Worm (Caenorhabditis elegans): Measurements from ENCODE around the gene F53F8.6.

Gene F53F8.6

ce11 chrV:20722447-20722846 lies 18.4 kb downstream of the F53F8.6 start:
- TF ChIP-seq attf-4 (tag; optimal IDR thresholded peaks at IDR 0.05) (no peak), aha-1 (tag) (peak; percentile 82), hlh-30 (tag; optimal IDR thresholded peaks at IDR 0.05; ENCODE audit: insufficient read depth) (no peak), unc-62 (GFP tag; optimal IDR thresholded peaks at IDR 0.05 in 1 of 2) (peak in 1 of 2 experiments; percentile 73), unc-62 (tag; optimal IDR thresholded peaks at IDR 0.05) (no peak)

- TF ChIP-seq aha-1 (tag), result peak; percentile 92
- no peak for TF ChIP-seq hlh-11 (tag; optimal IDR thresholded peaks at IDR 0.05)
- TF ChIP-seq daf-19 (GFP tag; conservative IDR thresholded peaks at IDR 0.05), result no peak
- TF ChIP-seq madf-9 (GFP tag; conservative IDR thresholded peaks at IDR 0.05), result no peak
- TF ChIP-seq F26F4.8 (GFP tag; conservative IDR thresholded peaks at IDR 0.05), result no peak
- no peak for TF ChIP-seq F44E2.7 (GFP tag; IDR thresholded peaks at IDR 0.05)
Observed at ce11 chrV:20727458-20727857, 23.4 kb downstream of the F53F8.6 start.

- TF ChIP-seq lin-15B (tag; optimal IDR thresholded peaks at IDR 0.05), result no peak
- no peak for TF ChIP-seq F49E8.2 (tag; optimal IDR thresholded peaks at IDR 0.05; ENCODE audit: borderline replicate concordance)
- no peak for TF ChIP-seq Y48G9A.11 (GFP tag; IDR thresholded peaks at IDR 0.05)
- TF ChIP-seq pqm-1 (tag; optimal IDR thresholded peaks at IDR 0.05), result peak; percentile 81
- peak; percentile 84 for TF ChIP-seq nhr-28 (tag; optimal IDR thresholded peaks at IDR 0.05)
- TF ChIP-seq dmd-8 (GFP tag; IDR thresholded peaks at IDR 0.05), result no peak
- peak; percentile 95 for TF ChIP-seq hlh-11 (tag; optimal IDR thresholded peaks at IDR 0.05)
- no peak for TF ChIP-seq F10B5.3 (tag; optimal IDR thresholded peaks at IDR 0.05)
- no peak for TF ChIP-seq ama-1 (optimal IDR thresholded peaks at IDR 0.05)
- TF ChIP-seq php-3 (GFP tag; IDR thresholded peaks at IDR 0.05), result peak; percentile 72
- no peak for TF ChIP-seq lir-3 (tag; optimal IDR thresholded peaks at IDR 0.05)
- TF ChIP-seq Y105C5A.15 (GFP tag; IDR thresholded peaks at IDR 0.05), result no peak
- TF ChIP-seq T20F7.1 (GFP tag; optimal IDR thresholded peaks at IDR 0.05), result no peak
- TF ChIP-seq F37D6.2 (tag; optimal IDR thresholded peaks at IDR 0.05), result no peak
- peak; percentile 85 for TF ChIP-seq fkh-10 (GFP tag; optimal IDR thresholded peaks at IDR 0.05)
- TF ChIP-seq D1046.2 (GFP tag; IDR thresholded peaks at IDR 0.05), result no peak
- peak; percentile 12 for TF ChIP-seq nhr-10 (tag; optimal IDR thresholded peaks at IDR 0.05)
- peak; percentile 96 for TF ChIP-seq dve-1 (tag; optimal IDR thresholded peaks at IDR 0.05; ENCODE audit: insufficient read depth)
- no peak for TF ChIP-seq egl-27 (tag; optimal IDR thresholded peaks at IDR 0.05)
- TF ChIP-seq unc-130 (GFP tag; optimal IDR thresholded peaks at IDR 0.05), result no peak
- peak; percentile 3 for TF ChIP-seq duxl-1 (tag; optimal IDR thresholded peaks at IDR 0.05; ENCODE audit: poor library complexity)
- no peak for TF ChIP-seq Y75B8A.6 (GFP tag; IDR thresholded peaks at IDR 0.05)
- TF ChIP-seq jun-1 (tag; optimal IDR thresholded peaks at IDR 0.05), result peak; percentile 50
- no peak for TF ChIP-seq dmd-9 (GFP tag; IDR thresholded peaks at IDR 0.05)
- TF ChIP-seq daf-8 (GFP tag; IDR thresholded peaks at IDR 0.05), result no peak
- peak; percentile 94 for TF ChIP-seq nhr-48 (tag; optimal IDR thresholded peaks at IDR 0.05)
- TF ChIP-seq cey-2 (tag; optimal IDR thresholded peaks at IDR 0.05; ENCODE audit: borderline replicate concordance, insufficient read depth), result no peak
- TF ChIP-seq egl-43 (GFP tag; IDR thresholded peaks at IDR 0.05), result 0 out of 2 replicates have a peak, but pooled peaks have one; percentile 26
- TF ChIP-seq hif-1 (tag; optimal IDR thresholded peaks at IDR 0.05), result peak in 1 of 2 experiments; percentile 48
- TF ChIP-seq ztf-7 (tag; optimal IDR thresholded peaks at IDR 0.05), result no peak
- peak in 1 of 2 experiments; percentile 84 for TF ChIP-seq unc-62 (GFP tag; optimal IDR thresholded peaks at IDR 0.05 in 1 of 2)
- TF ChIP-seq unc-62 (tag; optimal IDR thresholded peaks at IDR 0.05), result no peak
- peak; percentile 88 for TF ChIP-seq hlh-30 (tag; optimal IDR thresholded peaks at IDR 0.05; ENCODE audit: insufficient read depth)
- TF ChIP-seq ces-1 (GFP tag; optimal IDR thresholded peaks at IDR 0.05), result no peak
- TF ChIP-seq ceh-20 (GFP tag; IDR thresholded peaks at IDR 0.05), result peak; percentile 26; the same call in 1 of the 2 replicates
- no peak for TF ChIP-seq ZK546.5 (tag; optimal IDR thresholded peaks at IDR 0.05)
- TF ChIP-seq rbr-2 (tag; optimal IDR thresholded peaks at IDR 0.05), result peak; percentile 62
- TF ChIP-seq mep-1 (tag; optimal IDR thresholded peaks at IDR 0.05), result peak; percentile 69
- no peak for TF ChIP-seq zfp-2 (tag; optimal IDR thresholded peaks at IDR 0.05)
- no peak for TF ChIP-seq ceh-32 (tag; optimal IDR thresholded peaks at IDR 0.05; ENCODE audit: poor library complexity)
- TF ChIP-seq tag-97 (GFP tag; IDR thresholded peaks at IDR 0.05), result no peak
Observed at ce11 chrV:20728763-20729350, 24.8 kb downstream of the F53F8.6 start, which contains the start of gene ipla-3. Gene ipla-3, minus strand, starts transcription at chrV:20729272.

Data from whole organism, L4 larva.